Worm (Caenorhabditis elegans): ENCODE results near the gene srbc-22.

- TF ChIP-seq ces-1 (GFP tag; optimal IDR thresholded peaks at IDR 0.05) (no peak), nhr-11 (tag; optimal IDR thresholded peaks at IDR 0.05) (no peak)
Measured at ce11 chrV:2155232-2155631, 1.7 kb upstream of the srbc-22 start, which contains the start of gene srbc-21.

Measured in whole organism, L4 larva.